Fruit fly (Drosophila melanogaster) whole organism, prepupa: ENCODE data around the gene CG14082.

Source experiments
- Sox102F ChIP-seq: fragments of 200-800 bp; sonication (Bioruptor generic); optimal IDR thresholded peaks from 2 replicates; lab custom pipeline; 2016; ENCODE audit warnings: missing biosample characterization, mild to moderate bottlenecking, missing genetic modification characterization
- vri ChIP-seq: fragments of 200-800 bp; sonication (Bioruptor generic); optimal IDR thresholded peaks from 3 replicates; lab custom pipeline; 2016; ENCODE audit warnings: missing biosample characterization, mild to moderate bottlenecking, missing genetic modification characterization

dm6 chr3L:19182067-19182466 is 43.3 kb upstream of the CG14082 start:
- TF ChIP-seq vri = no peak
- no peak for TF ChIP-seq Sox102F (GFP tag; lab: Kevin White, UChicago)
